Worm (Caenorhabditis elegans): ENCODE data around the gene fbxb-39.

ce11 chrII:1040464-1040863, at the start of gene fbxb-39:
- no peak for TF ChIP-seq T22C8.4 (GFP tag; IDR thresholded peaks at IDR 0.05)
- TF ChIP-seq flt-1 (GFP tag; IDR thresholded peaks at IDR 0.05): no peak
- no peak for TF ChIP-seq ztf-23 (GFP tag; IDR thresholded peaks at IDR 0.05)
- TF ChIP-seq cog-1 (tag; optimal IDR thresholded peaks at IDR 0.05): no peak
- TF ChIP-seq klf-2 (GFP tag; conservative IDR thresholded peaks at IDR 0.05): no peak
- TF ChIP-seq med-1 (GFP tag; optimal IDR thresholded peaks at IDR 0.05; ENCODE audit: insufficient read depth): no peak
- no peak for TF ChIP-seq ztf-29 (GFP tag; IDR thresholded peaks at IDR 0.05)
- TF ChIP-seq tab-1 (GFP tag; IDR thresholded peaks at IDR 0.05): no peak
- no peak for TF ChIP-seq ref-1 (GFP tag; conservative IDR thresholded peaks at IDR 0.05)

Data from whole organism, midembryonic.